Worm (Caenorhabditis elegans) whole organism, L4 larva: ENCODE results near the gene lgc-20.
A peak's percentile ranks its signal among the peaks of the same experiment; 100 is the strongest.

Source experiments
- F26F4.8 ChIP-seq: fragments of 200-800 bp; sonication (Bioruptor generic); conservative IDR thresholded peaks from 2 replicates; pipeline ENCODE4 v1.3.6; 2022; ENCODE audit warnings: missing genetic modification characterization, missing compliant biosample characterization
- F37D6.2 ChIP-seq: sonication (generic microtip); optimal IDR thresholded peaks from 2 replicates; lab custom pipeline; 2016; ENCODE audit warnings: mild to moderate bottlenecking, missing genetic modification characterization, missing compliant biosample characterization
- T20F7.1 ChIP-seq: fragments of 200-800 bp; sonication (Bioruptor generic); optimal IDR thresholded peaks from 2 replicates; lab custom pipeline; 2018; ENCODE audit warnings: mild to moderate bottlenecking, missing genetic modification characterization, missing compliant biosample characterization
- T26A8.4 ChIP-seq: fragments of 200-800 bp; sonication (Bioruptor generic); IDR thresholded peaks from 2 replicates; pipeline ENCODE4 v1.3.6; 2022; ENCODE audit warnings: missing genetic modification characterization, missing compliant biosample characterization
- Y48G9A.11 ChIP-seq: fragments of 200-800 bp; sonication (Bioruptor generic); IDR thresholded peaks from 2 replicates; pipeline ENCODE4 v1.3.6; 2022; ENCODE audit warnings: missing genetic modification reagents, missing genetic modification characterization, missing compliant biosample characterization
- ZK546.5 ChIP-seq, 2 experiments: sonication (generic microtip); optimal IDR thresholded peaks; 2 replicates each; lab custom pipeline; 2017; ENCODE audit warnings: missing biosample characterization in 2 of 2, missing genetic modification characterization in 2 of 2
- aha-1 ChIP-seq: fragments of 150-350 bp; peaks from one replicate; lab custom pipeline; 2014; ENCODE audit warnings: missing biosample characterization, missing genetic modification characterization
- attf-4 ChIP-seq: sonication (generic microtip); optimal IDR thresholded peaks from 3 replicates; lab custom pipeline; 2017; ENCODE audit warnings: missing biosample characterization, missing genetic modification characterization
- ceh-28 ChIP-seq: fragments of 150-350 bp; optimal IDR thresholded peaks from 2 replicates; lab custom pipeline; 2014; ENCODE audit warnings: missing biosample characterization, missing genetic modification reagents, missing genetic modification characterization
- ctbp-1 ChIP-seq: fragments of 200-800 bp; sonication (Bioruptor generic); IDR thresholded peaks from 2 replicates; pipeline ENCODE4 v1.3.6; 2022; ENCODE audit warnings: missing genetic modification reagents, missing genetic modification characterization, missing compliant biosample characterization
- daf-12 ChIP-seq: fragments of 150-350 bp; optimal IDR thresholded peaks from 2 replicates; lab custom pipeline; 2014; ENCODE audit warnings: missing biosample characterization, missing genetic modification reagents, missing genetic modification characterization
- daf-16 ChIP-seq, 3 experiments: sonication (generic microtip); optimal IDR thresholded peaks; 2 replicates each; lab custom pipeline; 2016 to 2017; ENCODE audit warnings: missing genetic modification characterization in 3 of 3, missing genetic modification reagents in 3 of 3, mild to moderate bottlenecking in 2 of 3, missing compliant biosample characterization in 2 of 3, missing biosample characterization in 1 of 3, moderate library complexity in 1 of 3
- daf-19 ChIP-seq: fragments of 200-800 bp; sonication (Bioruptor generic); conservative IDR thresholded peaks from 2 replicates; pipeline ENCODE4 v1.3.6; 2022; ENCODE audit warnings: missing genetic modification characterization, missing compliant biosample characterization
- daf-8 ChIP-seq: fragments of 200-800 bp; sonication (Bioruptor generic); IDR thresholded peaks from 2 replicates; pipeline ENCODE4 v1.3.6; 2022; ENCODE audit warnings: missing genetic modification characterization, missing compliant biosample characterization
- dmd-8 ChIP-seq: fragments of 200-800 bp; sonication (Bioruptor generic); IDR thresholded peaks from 2 replicates; pipeline ENCODE4 v1.3.6; 2022; ENCODE audit warnings: missing genetic modification characterization, missing compliant biosample characterization
- dmd-9 ChIP-seq: fragments of 200-800 bp; sonication (Bioruptor generic); IDR thresholded peaks from 2 replicates; pipeline ENCODE4 v1.3.6; 2022; ENCODE audit warnings: missing genetic modification reagents, missing genetic modification characterization, missing compliant biosample characterization
- dpl-1 ChIP-seq: fragments of 150-350 bp; optimal IDR thresholded peaks from 2 replicates; lab custom pipeline; 2014; ENCODE audit warnings: missing biosample characterization, missing genetic modification reagents, missing genetic modification characterization
- hif-1 ChIP-seq, 2 experiments: sonication (generic microtip); optimal IDR thresholded peaks; 2 replicates each; lab custom pipeline; 2016 to 2017; ENCODE audit warnings: missing compliant biosample characterization in 2 of 2, missing genetic modification characterization in 2 of 2, missing genetic modification reagents in 2 of 2, missing genotype in 2 of 2, mild to moderate bottlenecking in 1 of 2
- hlh-30 ChIP-seq: sonication (generic microtip); optimal IDR thresholded peaks from 2 replicates; lab custom pipeline; 2017; ENCODE audit warnings: antibody characterized with exemption, mild to moderate bottlenecking, missing genetic modification characterization, missing compliant biosample characterization; ENCODE audit not compliant: insufficient read depth
- hmg-1.1 ChIP-seq: fragments of 200-800 bp; sonication (Bioruptor generic); IDR thresholded peaks from 2 replicates; pipeline ENCODE4 v1.3.6; 2022; ENCODE audit warnings: missing genetic modification reagents, missing genetic modification characterization, missing compliant biosample characterization
- lin-13 ChIP-seq: fragments of 150-350 bp; optimal IDR thresholded peaks from 2 replicates; lab custom pipeline; 2014; ENCODE audit warnings: missing biosample characterization, missing genetic modification reagents, missing genetic modification characterization
- lin-15B ChIP-seq: fragments of 150-350 bp; sonication (generic microtip); optimal IDR thresholded peaks from 3 replicates; lab custom pipeline; 2014; ENCODE audit warnings: missing biosample characterization, missing genetic modification characterization
- lin-29 ChIP-seq: fragments of 200-800 bp; sonication (Bioruptor generic); IDR thresholded peaks from 2 replicates; pipeline ENCODE4 v1.3.6; 2022; ENCODE audit warnings: missing genetic modification reagents, missing genetic modification characterization, missing compliant biosample characterization
- lir-3 ChIP-seq: sonication (generic microtip); optimal IDR thresholded peaks from 2 replicates; lab custom pipeline; 2016; ENCODE audit warnings: mild to moderate bottlenecking, missing genetic modification characterization, missing compliant biosample characterization
- lsy-2 ChIP-seq, 2 experiments: fragments of 150-350 bp in 1 of 2; sonication (generic microtip) in 1 of 2; optimal IDR thresholded peaks; 2 replicates each; lab custom pipeline; 2014 to 2017; ENCODE audit warnings: missing biosample characterization in 2 of 2, missing genetic modification characterization in 2 of 2
- madf-9 ChIP-seq: fragments of 200-800 bp; sonication (Bioruptor generic); conservative IDR thresholded peaks from 2 replicates; pipeline ENCODE4 v1.3.6; 2022; ENCODE audit warnings: missing genetic modification reagents, missing genetic modification characterization, missing compliant biosample characterization
- mdt-29 ChIP-seq: fragments of 200-800 bp; sonication (Bioruptor generic); IDR thresholded peaks from 2 replicates; pipeline ENCODE4 v1.3.6; 2022; ENCODE audit warnings: missing genetic modification reagents, missing genetic modification characterization, missing compliant biosample characterization
- nhr-10 ChIP-seq: fragments of 150-350 bp; optimal IDR thresholded peaks from 2 replicates; lab custom pipeline; 2014; ENCODE audit warnings: missing biosample characterization, missing genetic modification characterization
- nhr-237 ChIP-seq: sonication (generic microtip); optimal IDR thresholded peaks from 2 replicates; lab custom pipeline; 2017; ENCODE audit warnings: missing biosample characterization, missing genetic modification characterization
- nhr-25 ChIP-seq: sonication (generic microtip); optimal IDR thresholded peaks from 2 replicates; lab custom pipeline; 2017; ENCODE audit warnings: missing genetic modification characterization, mild to moderate bottlenecking, missing compliant biosample characterization, antibody characterized with exemption, moderate library complexity, borderline replicate concordance; ENCODE audit not compliant: insufficient read depth
- nhr-28 ChIP-seq: fragments of 150-350 bp; optimal IDR thresholded peaks from 2 replicates; lab custom pipeline; 2014; ENCODE audit warnings: missing biosample characterization, missing genetic modification characterization
- nhr-41 ChIP-seq: fragments of 200-800 bp; sonication (Bioruptor generic); IDR thresholded peaks from 2 replicates; pipeline ENCODE4 v1.3.6; 2022; ENCODE audit warnings: missing genetic modification reagents, missing genetic modification characterization, missing compliant biosample characterization
- nhr-42 ChIP-seq: fragments of 200-800 bp; sonication (Bioruptor generic); IDR thresholded peaks from 2 replicates; pipeline ENCODE4 v1.3.6; 2022; ENCODE audit warnings: missing genetic modification characterization, missing compliant biosample characterization
- nhr-77 ChIP-seq: fragments of 150-350 bp; optimal IDR thresholded peaks from 2 replicates; lab custom pipeline; 2014; ENCODE audit warnings: missing biosample characterization, missing genetic modification characterization
- php-3 ChIP-seq: fragments of 200-800 bp; sonication (Bioruptor generic); IDR thresholded peaks from 2 replicates; pipeline ENCODE4 v1.3.6; 2022; ENCODE audit warnings: missing genetic modification reagents, missing genetic modification characterization, missing compliant biosample characterization
- pqm-1 ChIP-seq: sonication (generic microtip); optimal IDR thresholded peaks from 2 replicates; lab custom pipeline; 2017; ENCODE audit warnings: missing biosample characterization, missing genetic modification characterization
- saeg-2 ChIP-seq: fragments of 200-800 bp; sonication (Bioruptor generic); IDR thresholded peaks from 2 replicates; pipeline ENCODE4 v1.3.6; 2022; ENCODE audit warnings: missing genetic modification reagents, missing genetic modification characterization, missing compliant biosample characterization
- set-16 ChIP-seq: fragments of 200-800 bp; sonication (Bioruptor generic); IDR thresholded peaks from 2 replicates; pipeline ENCODE4 v1.3.6; 2022; ENCODE audit warnings: missing genetic modification reagents, missing genetic modification characterization, missing compliant biosample characterization
- snpc-1.2 ChIP-seq: fragments of 200-800 bp; sonication (Bioruptor generic); IDR thresholded peaks from 2 replicates; pipeline ENCODE4 v1.3.6; 2022; ENCODE audit warnings: missing genetic modification reagents, missing genetic modification characterization, missing compliant biosample characterization
- spr-3 ChIP-seq: fragments of 200-800 bp; sonication (Bioruptor generic); optimal IDR thresholded peaks from 2 replicates; lab custom pipeline; 2018; ENCODE audit warnings: mild to moderate bottlenecking, missing genetic modification characterization, missing compliant biosample characterization
- tra-1 ChIP-seq: fragments of 200-800 bp; sonication (Bioruptor generic); IDR thresholded peaks from 2 replicates; pipeline ENCODE4 v1.3.6; 2022; ENCODE audit warnings: missing genetic modification reagents, missing genetic modification characterization, missing compliant biosample characterization
- unc-39 ChIP-seq: sonication (generic microtip); optimal IDR thresholded peaks from 2 replicates; lab custom pipeline; 2017; ENCODE audit warnings: missing biosample characterization, missing genetic modification characterization
- zag-1 ChIP-seq: fragments of 150-350 bp; optimal IDR thresholded peaks from 2 replicates; lab custom pipeline; 2014; ENCODE audit warnings: missing biosample characterization, missing genetic modification characterization
- zfp-2 ChIP-seq: sonication (generic microtip); optimal IDR thresholded peaks from 2 replicates; lab custom pipeline; 2016; ENCODE audit warnings: mild to moderate bottlenecking, missing genetic modification characterization, missing compliant biosample characterization
- zfp-3 ChIP-seq: fragments of 200-800 bp; sonication (Bioruptor generic); conservative IDR thresholded peaks from 2 replicates; pipeline ENCODE4 v1.3.6; 2022; ENCODE audit warnings: missing genetic modification reagents, missing genetic modification characterization, missing compliant biosample characterization
- zip-11 ChIP-seq: fragments of 200-800 bp; sonication (Bioruptor generic); IDR thresholded peaks from 2 replicates; pipeline ENCODE4 v1.3.6; 2022; ENCODE audit warnings: missing genetic modification characterization, missing compliant biosample characterization
- zip-2 ChIP-seq: fragments of 150-350 bp; optimal IDR thresholded peaks from 2 replicates; lab custom pipeline; 2014; ENCODE audit warnings: missing biosample characterization, missing genetic modification characterization
- ztf-7 ChIP-seq: fragments of 150-350 bp; optimal IDR thresholded peaks from 2 replicates; lab custom pipeline; 2014; ENCODE audit warnings: missing biosample characterization, missing genetic modification characterization

The lgc-20 gene

ce11 chrII:11293433-11293832, 50.0 kb downstream of the lgc-20 start, which contains the start of gene C47G2.4 (continued):
- TF ChIP-seq daf-12 (tag; lab: Kevin White, UChicago), result no peak
- TF ChIP-seq daf-16 (GFP tag; optimal IDR thresholded peaks at IDR 0.05; lab: Kevin White, UChicago), result no peak
- peak; percentile 46 for TF ChIP-seq daf-16 (tag; optimal IDR thresholded peaks at IDR 0.05; lab: Kevin White, UChicago)
- peak; percentile 57 for TF ChIP-seq aha-1
- no peak for TF ChIP-seq lir-3 (tag; lab: Kevin White, UChicago)
- no peak for TF ChIP-seq zip-11 (GFP tag; lab: Robert Waterston, UW)
- no peak for TF ChIP-seq Y48G9A.11 (GFP tag; lab: Robert Waterston, UW)
- TF ChIP-seq lin-29 (GFP tag; lab: Robert Waterston, UW), result no peak
- no peak for TF ChIP-seq dmd-8 (GFP tag; lab: Robert Waterston, UW)
- no peak for TF ChIP-seq daf-8 (GFP tag; lab: Robert Waterston, UW)
- TF ChIP-seq zfp-3 (GFP tag; lab: Robert Waterston, UW), result no peak
- TF ChIP-seq ztf-7, result no peak
- TF ChIP-seq saeg-2 (GFP tag; lab: Robert Waterston, UW), result no peak
- peak in 1 of 2 experiments; percentile 76 for TF ChIP-seq lsy-2 (tag; optimal IDR thresholded peaks at IDR 0.05; lab: Kevin White, UChicago)
- TF ChIP-seq hmg-1.1 (GFP tag; lab: Robert Waterston, UW), result no peak
- no peak for TF ChIP-seq ceh-28
- peak; percentile 66 for TF ChIP-seq dpl-1 (GFP tag; lab: Kevin White, UChicago)

- TF ChIP-seq daf-8 (GFP tag; lab: Robert Waterston, UW) (no peak), Y48G9A.11 (GFP tag; lab: Robert Waterston, UW) (no peak), nhr-41 (GFP tag; lab: Robert Waterston, UW) (no peak), dmd-9 (no peak), daf-12 (tag; lab: Kevin White, UChicago) (no peak), T26A8.4 (GFP tag; lab: Robert Waterston, UW) (no peak), dmd-8 (GFP tag; lab: Robert Waterston, UW) (no peak), nhr-10 (no peak), pqm-1 (no peak), ztf-7 (no peak), nhr-42 (GFP tag; lab: Robert Waterston, UW) (no peak), zip-2 (no peak), madf-9 (GFP tag; lab: Robert Waterston, UW) (0 out of 2 replicates have a peak, but pooled peaks have one; percentile 21), lin-13 (GFP tag; lab: Kevin White, UChicago) (no peak), hif-1 (tag; optimal IDR thresholded peaks at IDR 0.05; lab: Kevin White, UChicago) (peak in 1 of 2 experiments; percentile 42), zag-1 (no peak), daf-19 (GFP tag; lab: Robert Waterston, UW) (no peak), ZK546.5 (tag; optimal IDR thresholded peaks at IDR 0.05; lab: Kevin White, UChicago) (no peak), zip-11 (GFP tag; lab: Robert Waterston, UW) (no peak), unc-39 (tag; lab: Kevin White, UChicago) (no peak), mdt-29 (GFP tag; lab: Robert Waterston, UW) (no peak), T20F7.1 (GFP tag; lab: Kevin White, UChicago) (no peak), F37D6.2 (tag; lab: Kevin White, UChicago) (no peak), zfp-2 (tag; lab: Kevin White, UChicago) (no peak), nhr-77 (tag; lab: Kevin White, UChicago) (no peak), attf-4 (no peak), nhr-28 (tag; lab: Kevin White, UChicago) (no peak), nhr-237 (no peak), spr-3 (GFP tag; lab: Kevin White, UChicago) (no peak), php-3 (no peak), set-16 (GFP tag; lab: Robert Waterston, UW) (no peak), snpc-1.2 (no peak), lin-15B (no peak), ctbp-1 (GFP tag; lab: Robert Waterston, UW) (no peak), hlh-30 (tag; lab: Kevin White, UChicago) (peak; percentile 17), F26F4.8 (GFP tag; lab: Robert Waterston, UW) (no peak), nhr-25 (tag; lab: Kevin White, UChicago) (no peak), tra-1 (no peak)
These were observed 53.2 kb downstream of the lgc-20 start, which contains the start of gene C47G2.3 for ce11 chrII:11290109-11290784. Gene C47G2.3, minus strand, starts transcription at chrII:11290159.
